Fruit fly (Drosophila melanogaster): Measurements from ENCODE around the gene CG6696.

dm6 chrX:18675272-18675671 is 13.3 kb upstream of the CG6696 start:
- TF ChIP-seq insv (optimal IDR thresholded peaks at IDR 0.05) (no peak), h (optimal IDR thresholded peaks at IDR 0.05) (no peak), psq (optimal IDR thresholded peaks at IDR 0.05) (no peak), ttk (optimal IDR thresholded peaks at IDR 0.05) (no peak), Myc (optimal IDR thresholded peaks at IDR 0.05) (no peak), Sin3A (optimal IDR thresholded peaks at IDR 0.05) (no peak)

Data from Kc167 (cell line).